Worm (Caenorhabditis elegans) whole organism, L4/young adult: ENCODE data around the gene his-73.

ENCODE experiments used
- dao-5 ChIP-seq: sonication (generic microtip); optimal IDR thresholded peaks from 2 replicates; lab custom pipeline; 2016; ENCODE audit warnings: missing genotype, missing genetic modification characterization, moderate library complexity, missing compliant biosample characterization
- him-1 ChIP-seq: sonication (generic microtip); optimal IDR thresholded peaks from 2 replicates; lab custom pipeline; 2016; ENCODE audit warnings: missing genotype, missing genetic modification reagents, missing genetic modification characterization, missing compliant biosample characterization

DNA sequence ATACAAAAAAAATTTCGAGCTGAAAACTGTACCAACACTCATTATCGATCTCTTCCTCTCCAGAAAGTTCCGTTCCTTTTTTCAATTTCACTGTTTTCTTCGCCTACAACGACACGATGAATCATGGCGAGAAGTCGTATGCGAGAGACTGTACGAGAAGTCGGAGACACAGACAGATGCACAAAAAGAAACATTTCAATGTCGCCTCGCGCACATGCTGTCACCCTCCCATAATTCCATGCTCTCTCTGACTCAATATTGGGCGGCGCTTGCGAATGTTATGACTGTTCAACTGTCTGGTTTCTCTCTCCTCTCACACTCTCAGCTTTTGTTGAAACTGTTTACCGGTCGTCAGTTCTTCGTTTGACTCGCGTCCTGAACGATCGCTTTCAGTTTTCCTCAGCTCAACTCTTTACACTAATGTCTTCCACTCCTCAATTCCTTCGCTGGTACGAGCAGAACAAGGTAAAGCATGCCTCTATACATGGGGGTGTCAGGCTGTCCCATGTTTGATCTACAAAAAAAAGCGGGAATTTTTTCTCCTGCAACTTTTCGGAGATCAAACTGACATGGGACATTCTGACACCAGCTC, 13.3 kb downstream of the his-73 start:
- TF ChIP-seq dao-5 (tag; lab: Kevin White, UChicago) (no peak), him-1 (tag; lab: Kevin White, UChicago) (no peak)
